Fruit fly (Drosophila melanogaster): ENCODE data around the gene CG6565.

CG6565 gene

dm6 chr2L:13378488-13378964, 4.7 kb downstream of the CG6565 start, which contains the start of the genes CG9302 and beta'COP (continued):
- TF ChIP-seq Eip74EF (GFP tag; optimal IDR thresholded peaks at IDR 0.05) (no peak), gcm (GFP tag; optimal IDR thresholded peaks at IDR 0.05) (no peak), MBD-R2 (GFP tag; IDR thresholded peaks at IDR 0.05) (peak; percentile 66), CG8290 (GFP tag; optimal IDR thresholded peaks at IDR 0.05) (peak; percentile 47), CG8290 (tag; optimal IDR thresholded peaks at IDR 0.05) (peak in 1 of 2 experiments; percentile 15), pho (GFP tag; optimal IDR thresholded peaks at IDR 0.05) (peak; percentile 50), Camta (GFP tag; optimal IDR thresholded peaks at IDR 0.05) (no peak), zfh1 (GFP tag; IDR thresholded peaks at IDR 0.05) (peak; percentile 60; the same call in 1 of the 3 replicates), CG4282 (GFP tag; optimal IDR thresholded peaks at IDR 0.05) (no peak), CG5245 (GFP tag; optimal IDR thresholded peaks at IDR 0.05) (peak; percentile 31), CG12219 (GFP tag; optimal IDR thresholded peaks at IDR 0.05) (no peak), schlank (tag; optimal IDR thresholded peaks at IDR 0.05) (no peak), dpn (GFP tag; optimal IDR thresholded peaks at IDR 0.05) (peak; percentile 31 to 63), Sox100B (GFP tag; optimal IDR thresholded peaks at IDR 0.05) (no peak), kni (GFP tag; optimal IDR thresholded peaks at IDR 0.05) (no peak), gcm2 (GFP tag; optimal IDR thresholded peaks at IDR 0.05) (no peak), da (GFP tag; optimal IDR thresholded peaks at IDR 0.05) (no peak), croc (GFP tag; conservative IDR thresholded peaks at IDR 0.05) (peak; percentile 56), CG10147 (GFP tag; optimal IDR thresholded peaks at IDR 0.05) (peak; percentile 78), Mad (GFP tag; optimal IDR thresholded peaks at IDR 0.05) (peak; percentile 47), Rx (GFP tag; IDR thresholded peaks at IDR 0.05) (0 out of 2 replicates have a peak, but pooled peaks have one; percentile 22), Dp (GFP tag; optimal IDR thresholded peaks at IDR 0.05) (peak; percentile 5), CG15269 (tag; optimal IDR thresholded peaks at IDR 0.05) (no peak), CG16813 (GFP tag; IDR thresholded peaks at IDR 0.05; ENCODE audit: partially characterized antibody) (peak; percentile 72), unpg (GFP tag; optimal IDR thresholded peaks at IDR 0.05) (peak; percentile 58), CG17328 (GFP tag; IDR thresholded peaks at IDR 0.05) (no peak), CG3995 (GFP tag; optimal IDR thresholded peaks at IDR 0.05) (peak; percentile 21), zfh2 (GFP tag; optimal IDR thresholded peaks at IDR 0.05) (peak; percentile 64), NC2α (GFP tag; optimal IDR thresholded peaks at IDR 0.05) (no peak), gfzf (GFP tag; optimal IDR thresholded peaks at IDR 0.05) (no peak), CG10462 (GFP tag; optimal IDR thresholded peaks at IDR 0.05) (peak; percentile 31), bbx (GFP tag; IDR thresholded peaks at IDR 0.05; ENCODE audit: partially characterized antibody) (no peak; the same call in 1 of the 2 replicates), Nf-YB (GFP tag; optimal IDR thresholded peaks at IDR 0.05) (no peak), CG13287 (GFP tag; IDR thresholded peaks at IDR 0.05; ENCODE audit: partially characterized antibody) (peak; percentile 74), tx (GFP tag; optimal IDR thresholded peaks at IDR 0.05) (peak; percentile 5), repo (GFP tag; optimal IDR thresholded peaks at IDR 0.05) (no peak), CG17802 (tag; optimal IDR thresholded peaks at IDR 0.05) (peak; percentile 16), ac (GFP tag; optimal IDR thresholded peaks at IDR 0.05) (no peak), Hr39 (optimal IDR thresholded peaks at IDR 0.05) (no peak), cg (GFP tag; optimal IDR thresholded peaks at IDR 0.05) (no peak), Dbx (GFP tag; IDR thresholded peaks at IDR 0.05) (peak; percentile 80), seq (GFP tag; IDR thresholded peaks at IDR 0.05) (no peak), CG18599 (GFP tag; optimal IDR thresholded peaks at IDR 0.05) (no peak), CG4360 (GFP tag; IDR thresholded peaks at IDR 0.05) (no peak), bsh (GFP tag; optimal IDR thresholded peaks at IDR 0.05) (peak; percentile 29 to 42), CG10321 (GFP tag; IDR thresholded peaks at IDR 0.05) (no peak), CG8359 (GFP tag; optimal IDR thresholded peaks at IDR 0.05; ENCODE audit: borderline replicate concordance) (no peak), CG43689 (GFP tag; IDR thresholded peaks at IDR 0.05) (no peak), CG6854 (GFP tag; optimal IDR thresholded peaks at IDR 0.05) (no peak), Atf-2 (GFP tag; optimal IDR thresholded peaks at IDR 0.05) (peak; percentile 34), Hr51 (GFP tag; optimal IDR thresholded peaks at IDR 0.05) (peak in 1 of 2 experiments; percentile 38)
